Fruit fly (Drosophila melanogaster) whole organism: Measurements from ENCODE around the gene alphaKap4.

ENCODE experiments used
- CG8478 ChIP-seq: fragments of >200 bp; optimal IDR thresholded peaks from 2 replicates; lab custom pipeline; 2018; ENCODE audit warnings: inconsistent platforms
- Dll ChIP-seq: fragments of >200 bp; optimal IDR thresholded peaks from 2 replicates; lab custom pipeline; 2017
- EcR ChIP-seq, 2 experiments: fragments of >200 bp; optimal IDR thresholded peaks; 2 replicates each; lab custom pipeline; 2017; ENCODE audit warnings: missing biosample characterization in 2 of 2, missing genetic modification characterization in 2 of 2, missing genetic modification reagents in 2 of 2
- pan ChIP-seq: fragments of >200 bp; optimal IDR thresholded peaks from 2 replicates; lab custom pipeline; 2017
- psq ChIP-seq: fragments of >200 bp; optimal IDR thresholded peaks from 2 replicates; lab custom pipeline; 2017
- usp ChIP-seq: fragments of >200 bp; optimal IDR thresholded peaks from 2 replicates; lab custom pipeline; 2017; ENCODE audit warnings: missing biosample characterization, missing genetic modification characterization, mixed read lengths

Gene alphaKap4

dm6 chr3L:6022142-6022541 is 11.3 kb upstream of the alphaKap4 start:
- TF ChIP-seq psq (lab: Kevin White, UChicago) (no peak), pan (no peak)

dm6 chr3L:6012950-6013349 is 2.1 kb upstream of the alphaKap4 start:
- TF ChIP-seq EcR (GFP tag; optimal IDR thresholded peaks at IDR 0.05; lab: Kevin White, UChicago), result no peak
- no peak for TF ChIP-seq Dll
- TF ChIP-seq pan, result no peak
- TF ChIP-seq CG8478, result no peak
- TF ChIP-seq usp, result no peak
- no peak for TF ChIP-seq psq (lab: Kevin White, UChicago)

- TF ChIP-seq EcR (GFP tag; optimal IDR thresholded peaks at IDR 0.05; lab: Kevin White, UChicago) (no peak), pan (no peak), usp (no peak), CG8478 (no peak)
These were observed 9.9 kb downstream of the alphaKap4 start for dm6 chr3L:6000938-6001337.

dm6 chr3L:5999888-6000287 is 10.9 kb downstream of the alphaKap4 start:
- TF ChIP-seq usp (no peak), CG8478 (no peak), pan (no peak), psq (lab: Kevin White, UChicago) (no peak), EcR (GFP tag; optimal IDR thresholded peaks at IDR 0.05; lab: Kevin White, UChicago) (no peak), Dll (no peak)

- TF ChIP-seq CG8478, result no peak
- no peak for TF ChIP-seq Dll
- no peak for TF ChIP-seq usp
- no peak for TF ChIP-seq EcR (GFP tag; optimal IDR thresholded peaks at IDR 0.05; lab: Kevin White, UChicago)
- TF ChIP-seq psq (lab: Kevin White, UChicago), result no peak
These were observed 13.9 kb downstream of the alphaKap4 start, which contains the start of gene PVRAP for dm6 chr3L:5996936-5997335. Gene PVRAP (plus strand): TSS chr3L:5997208.

dm6 chr3L:5996520-5996919 is 14.3 kb downstream of the alphaKap4 start:
- no peak for TF ChIP-seq pan
- TF ChIP-seq Dll, result no peak
- no peak for TF ChIP-seq psq (lab: Kevin White, UChicago)
- TF ChIP-seq usp, result no peak
- TF ChIP-seq EcR (GFP tag; optimal IDR thresholded peaks at IDR 0.05; lab: Kevin White, UChicago), result no peak
- TF ChIP-seq CG8478, result no peak

- TF ChIP-seq Dll (no peak), usp (no peak), CG8478 (no peak), EcR (GFP tag; optimal IDR thresholded peaks at IDR 0.05; lab: Kevin White, UChicago) (no peak), psq (lab: Kevin White, UChicago) (no peak), pan (no peak)
These were observed 16.9 kb downstream of the alphaKap4 start for dm6 chr3L:5993701-5994499.

dm6 chr3L:5992916-5993315 is 17.9 kb downstream of the alphaKap4 start:
- no peak for TF ChIP-seq EcR (GFP tag; optimal IDR thresholded peaks at IDR 0.05; lab: Kevin White, UChicago)
- TF ChIP-seq CG8478, result no peak
- TF ChIP-seq Dll, result no peak
- no peak for TF ChIP-seq pan
- TF ChIP-seq psq (lab: Kevin White, UChicago), result no peak
- TF ChIP-seq usp, result no peak

- TF ChIP-seq CG8478, result no peak
- TF ChIP-seq usp, result no peak
- TF ChIP-seq Dll, result no peak
These were observed 18.6 kb downstream of the alphaKap4 start for dm6 chr3L:5992249-5992648.

- TF ChIP-seq pan (no peak), Dll (no peak), usp (no peak), psq (lab: Kevin White, UChicago) (no peak), CG8478 (no peak), EcR (GFP tag; optimal IDR thresholded peaks at IDR 0.05; lab: Kevin White, UChicago) (no peak)
These were observed 21.2 kb downstream of the alphaKap4 start for dm6 chr3L:5989391-5990156.

dm6 chr3L:5988675-5989074 is 22.1 kb downstream of the alphaKap4 start:
- no peak for TF ChIP-seq EcR (GFP tag; optimal IDR thresholded peaks at IDR 0.05; lab: Kevin White, UChicago)
- no peak for TF ChIP-seq usp
- TF ChIP-seq Dll, result no peak
- no peak for TF ChIP-seq CG8478
- no peak for TF ChIP-seq psq (lab: Kevin White, UChicago)
- TF ChIP-seq pan, result no peak

dm6 chr3L:5987637-5988036 is 23.2 kb downstream of the alphaKap4 start:
- TF ChIP-seq Dll (no peak), usp (no peak), CG8478 (no peak), EcR (GFP tag; optimal IDR thresholded peaks at IDR 0.05; lab: Kevin White, UChicago) (no peak), psq (lab: Kevin White, UChicago) (no peak), pan (no peak)

dm6 chr3L:5983593-5984225 is 27.1 kb downstream of the alphaKap4 start:
- no peak for TF ChIP-seq psq (lab: Kevin White, UChicago)
